Fruit fly (Drosophila melanogaster): Measurements from ENCODE around the gene corto.

dm6 chr3R:5126884-5127283, 40.0 kb upstream of the corto start:
- TF ChIP-seq Clk (GFP tag; optimal IDR thresholded peaks at IDR 0.05) (no peak), Mnt (GFP tag; optimal IDR thresholded peaks at IDR 0.05) (peak; percentile 59), bab1 (GFP tag; optimal IDR thresholded peaks at IDR 0.05) (peak; percentile 63), CG7045 (GFP tag; optimal IDR thresholded peaks at IDR 0.05) (no peak), tj (GFP tag; optimal IDR thresholded peaks at IDR 0.05) (no peak)
